Worm (Caenorhabditis elegans) whole organism, young adult: ENCODE measurements around the gene Y66D12A.19.

Experiments
- B0261.1 ChIP-seq: sonication (generic microtip); optimal IDR thresholded peaks from 2 replicates; lab custom pipeline; 2016; ENCODE audit warnings: mild to moderate bottlenecking, missing genetic modification characterization, moderate library complexity, missing compliant biosample characterization
- B0336.3 ChIP-seq: fragments of 200-800 bp; sonication (Bioruptor generic); IDR thresholded peaks from 2 replicates; pipeline ENCODE4 v1.3.6; 2022; ENCODE audit warnings: missing genetic modification characterization, missing compliant biosample characterization
- F52B5.7 ChIP-seq: sonication (generic microtip); optimal IDR thresholded peaks from 2 replicates; lab custom pipeline; 2016; ENCODE audit warnings: mild to moderate bottlenecking, missing genetic modification characterization, missing compliant biosample characterization
- F57A8.1 ChIP-seq: fragments of 200-800 bp; sonication (Bioruptor generic); optimal IDR thresholded peaks from 2 replicates; lab custom pipeline; 2018; ENCODE audit warnings: mild to moderate bottlenecking, missing genetic modification characterization, moderate library complexity, missing compliant biosample characterization
- Y53F4B.3 ChIP-seq: fragments of 200-800 bp; sonication (Bioruptor generic); IDR thresholded peaks from 2 replicates; pipeline ENCODE4 v1.3.6; 2022; ENCODE audit warnings: missing genetic modification reagents, missing genetic modification characterization, missing compliant biosample characterization
- Y95B8A.8 ChIP-seq: fragments of 200-800 bp; sonication (Bioruptor generic); IDR thresholded peaks from 2 replicates; pipeline ENCODE4 v1.3.6; 2022; ENCODE audit warnings: missing genetic modification reagents, missing genetic modification characterization, missing compliant biosample characterization
- akir-1 ChIP-seq: fragments of 200-800 bp; sonication (Bioruptor generic); optimal IDR thresholded peaks from 2 replicates; lab custom pipeline; 2018; ENCODE audit warnings: mild to moderate bottlenecking, missing genetic modification characterization, moderate library complexity, missing compliant biosample characterization
- aptf-2 ChIP-seq: fragments of 200-800 bp; sonication (Bioruptor generic); conservative IDR thresholded peaks from 2 replicates; pipeline ENCODE4 v1.3.6; 2022; ENCODE audit warnings: missing genetic modification reagents, missing genetic modification characterization, missing compliant biosample characterization
- aptf-3 ChIP-seq: fragments of 200-800 bp; sonication (Bioruptor generic); IDR thresholded peaks from 2 replicates; pipeline ENCODE4 v1.3.6; 2022; ENCODE audit warnings: missing genetic modification characterization, missing compliant biosample characterization
- atf-7 ChIP-seq: sonication (generic microtip); optimal IDR thresholded peaks from 2 replicates; lab custom pipeline; 2017; ENCODE audit warnings: mild to moderate bottlenecking, missing genetic modification characterization, missing compliant biosample characterization
- attf-5 ChIP-seq: fragments of 200-800 bp; sonication (Bioruptor generic); optimal IDR thresholded peaks from 2 replicates; lab custom pipeline; 2018; ENCODE audit warnings: mild to moderate bottlenecking, missing genetic modification characterization, missing compliant biosample characterization
- bed-1 ChIP-seq: fragments of 200-800 bp; sonication (Bioruptor generic); IDR thresholded peaks from 2 replicates; pipeline ENCODE4 v1.3.6; 2022; ENCODE audit warnings: missing genetic modification reagents, missing genetic modification characterization, missing compliant biosample characterization
- cebp-1 ChIP-seq, 2 experiments: fragments of 200-800 bp in 1 of 2; sonication (Bioruptor generic) in 1 of 2; sonication (generic microtip) in 1 of 2; IDR thresholded peaks in 1 of 2; optimal IDR thresholded peaks in 1 of 2; 2 replicates each; pipeline versions ENCODE4 v1.3.6 to Lab custom; 2017 to 2022; ENCODE audit warnings: missing compliant biosample characterization in 2 of 2, missing genetic modification characterization in 2 of 2, mild to moderate bottlenecking in 1 of 2, missing genetic modification reagents in 1 of 2, moderate library complexity in 1 of 2
- ceh-27 ChIP-seq: fragments of 200-800 bp; sonication (Bioruptor generic); optimal IDR thresholded peaks from 2 replicates; lab custom pipeline; 2018; ENCODE audit warnings: mild to moderate bottlenecking, missing genetic modification characterization, moderate library complexity, missing compliant biosample characterization
- ceh-58 ChIP-seq: fragments of 200-800 bp; sonication (Bioruptor generic); IDR thresholded peaks from 2 replicates; pipeline ENCODE4 v1.3.6; 2022; ENCODE audit warnings: missing genetic modification characterization, missing compliant biosample characterization
- ceh-79 ChIP-seq: sonication (generic microtip); optimal IDR thresholded peaks from 2 replicates; lab custom pipeline; 2017; ENCODE audit warnings: mild to moderate bottlenecking, missing genetic modification characterization, missing compliant biosample characterization
- ceh-91 ChIP-seq: fragments of 200-800 bp; sonication (Bioruptor generic); IDR thresholded peaks from 2 replicates; pipeline ENCODE4 v1.3.6; 2022; ENCODE audit warnings: missing genetic modification reagents, missing genetic modification characterization, missing compliant biosample characterization
- chd-7 ChIP-seq: sonication (generic microtip); optimal IDR thresholded peaks from 2 replicates; lab custom pipeline; 2016; ENCODE audit warnings: mild to moderate bottlenecking, missing genetic modification characterization, moderate library complexity, missing compliant biosample characterization
- die-1 ChIP-seq: sonication (generic microtip); optimal IDR thresholded peaks from 2 replicates; lab custom pipeline; 2016; ENCODE audit warnings: missing genotype, mild to moderate bottlenecking, missing genetic modification characterization, missing compliant biosample characterization
- dox-1 ChIP-seq: fragments of 200-800 bp; sonication (Bioruptor generic); IDR thresholded peaks from 2 replicates; pipeline ENCODE4 v1.3.6; 2022; ENCODE audit warnings: missing genetic modification reagents, missing genetic modification characterization, missing compliant biosample characterization
- dpff-1 ChIP-seq: sonication (generic microtip); optimal IDR thresholded peaks from 2 replicates; lab custom pipeline; 2017; ENCODE audit warnings: mild to moderate bottlenecking, missing genetic modification characterization, missing compliant biosample characterization
- egl-18 ChIP-seq: fragments of 200-800 bp; sonication (Bioruptor generic); IDR thresholded peaks from 2 replicates; pipeline ENCODE4 v1.3.6; 2022; ENCODE audit warnings: missing genetic modification reagents, missing genetic modification characterization, missing compliant biosample characterization
- egl-44 ChIP-seq: fragments of 200-800 bp; sonication (Bioruptor generic); IDR thresholded peaks from 2 replicates; pipeline ENCODE4 v1.3.6; 2022; ENCODE audit warnings: missing genetic modification reagents, missing genetic modification characterization, missing compliant biosample characterization
- egrh-3 ChIP-seq: fragments of 200-800 bp; sonication (Bioruptor generic); IDR thresholded peaks from 2 replicates; pipeline ENCODE4 v1.3.6; 2022; ENCODE audit warnings: missing genetic modification reagents, missing genetic modification characterization, missing compliant biosample characterization
- ekl-4 ChIP-seq: fragments of 200-800 bp; sonication (Bioruptor generic); IDR thresholded peaks from 2 replicates; pipeline ENCODE4 v1.3.6; 2022; ENCODE audit warnings: missing genetic modification reagents, missing genetic modification characterization, missing compliant biosample characterization
- him-1 ChIP-seq: sonication (generic microtip); optimal IDR thresholded peaks from 2 replicates; lab custom pipeline; 2016; ENCODE audit warnings: missing genotype, missing genetic modification reagents, missing genetic modification characterization, missing compliant biosample characterization
- hlh-12 ChIP-seq: sonication (generic microtip); optimal IDR thresholded peaks from 2 replicates; lab custom pipeline; 2016; ENCODE audit warnings: missing genetic modification characterization, missing compliant biosample characterization
- hmg-1.2 ChIP-seq: fragments of 200-800 bp; sonication (Bioruptor generic); IDR thresholded peaks from 2 replicates; pipeline ENCODE4 v1.3.6; 2022; ENCODE audit warnings: missing genetic modification reagents, missing genetic modification characterization, missing compliant biosample characterization
- hsf-1 ChIP-seq: fragments of 200-800 bp; sonication (Bioruptor generic); IDR thresholded peaks from 2 replicates; pipeline ENCODE4 v1.3.6; 2022; ENCODE audit warnings: missing genetic modification reagents, missing genetic modification characterization, missing compliant biosample characterization
- let-526 ChIP-seq: fragments of 200-800 bp; sonication (Bioruptor generic); IDR thresholded peaks from 2 replicates; pipeline ENCODE4 v1.3.6; 2022; ENCODE audit warnings: missing genetic modification reagents, missing genetic modification characterization, missing compliant biosample characterization
- let-607 ChIP-seq, 2 experiments: fragments of 200-800 bp in 1 of 2; sonication (Bioruptor generic) in 1 of 2; sonication (generic microtip) in 1 of 2; optimal IDR thresholded peaks; 2 replicates each; lab custom pipeline; 2016 to 2018; ENCODE audit warnings: mild to moderate bottlenecking in 2 of 2, missing compliant biosample characterization in 2 of 2, missing genetic modification characterization in 2 of 2, moderate library complexity in 2 of 2, missing genotype in 1 of 2
- lin-26 ChIP-seq: fragments of 200-800 bp; sonication (Bioruptor generic); IDR thresholded peaks from 2 replicates; pipeline ENCODE4 v1.3.6; 2022; ENCODE audit warnings: missing genetic modification reagents, missing genetic modification characterization, missing compliant biosample characterization
- lin-40 ChIP-seq: sonication (generic microtip); optimal IDR thresholded peaks from 2 replicates; lab custom pipeline; 2016; ENCODE audit warnings: missing genetic modification characterization, mild to moderate bottlenecking, missing compliant biosample characterization, missing genotype, missing genetic modification reagents
- lin-54 ChIP-seq: fragments of 200-800 bp; sonication (Bioruptor generic); optimal IDR thresholded peaks from 2 replicates; lab custom pipeline; 2018; ENCODE audit warnings: mild to moderate bottlenecking, missing genetic modification characterization, missing compliant biosample characterization
- madf-3 ChIP-seq: fragments of 200-800 bp; sonication (Bioruptor generic); IDR thresholded peaks from 2 replicates; pipeline ENCODE4 v1.3.6; 2022; ENCODE audit warnings: missing genetic modification reagents, missing genetic modification characterization, missing compliant biosample characterization
- madf-6 ChIP-seq: fragments of 200-800 bp; sonication (Bioruptor generic); IDR thresholded peaks from 2 replicates; pipeline ENCODE4 v1.3.6; 2022; ENCODE audit warnings: missing genetic modification reagents, missing genetic modification characterization, missing compliant biosample characterization
- mcd-1 ChIP-seq: fragments of 200-800 bp; sonication (Bioruptor generic); IDR thresholded peaks from 2 replicates; pipeline ENCODE4 v1.3.6; 2022; ENCODE audit warnings: missing genetic modification reagents, missing genetic modification characterization, missing compliant biosample characterization
- mes-4 ChIP-seq: sonication (generic microtip); optimal IDR thresholded peaks from 2 replicates; lab custom pipeline; 2016; ENCODE audit warnings: missing genotype, missing genetic modification characterization, missing compliant biosample characterization
- nfya-1 ChIP-seq: sonication (generic microtip); optimal IDR thresholded peaks from 2 replicates; lab custom pipeline; 2017; ENCODE audit warnings: antibody characterized with exemption, missing compliant biosample characterization, missing genetic modification characterization, borderline replicate concordance; ENCODE audit not compliant: insufficient read depth
- nhr-179 ChIP-seq: sonication (generic microtip); optimal IDR thresholded peaks from 2 replicates; lab custom pipeline; 2016; ENCODE audit warnings: mild to moderate bottlenecking, missing genetic modification characterization, missing compliant biosample characterization
- pbrm-1 ChIP-seq: fragments of 200-800 bp; sonication (Bioruptor generic); IDR thresholded peaks from 2 replicates; pipeline ENCODE4 v1.3.6; 2022; ENCODE audit warnings: missing genetic modification reagents, missing genetic modification characterization, missing compliant biosample characterization
- rcor-1 ChIP-seq: fragments of 200-800 bp; sonication (Bioruptor generic); IDR thresholded peaks from 2 replicates; pipeline ENCODE4 v1.3.6; 2022; ENCODE audit warnings: missing genetic modification reagents, missing genetic modification characterization, missing compliant biosample characterization
- rec-8 ChIP-seq, 2 experiments: sonication (generic microtip); optimal IDR thresholded peaks; 2 replicates each; lab custom pipeline; 2016; ENCODE audit warnings: mild to moderate bottlenecking in 2 of 2, missing genetic modification characterization in 2 of 2, missing genetic modification reagents in 2 of 2, missing genotype in 2 of 2, missing biosample characterization in 1 of 2, missing compliant biosample characterization in 1 of 2, moderate library complexity in 1 of 2
- rpc-1 ChIP-seq, 2 experiments: fragments of 150-350 bp in 1 of 2; sonication (generic microtip) in 1 of 2; optimal IDR thresholded peaks; 2 replicates each; lab custom pipeline; 2014 to 2018; ENCODE audit warnings: missing biosample characterization in 1 of 2, missing genetic modification characterization in 1 of 2, missing genetic modification reagents in 1 of 2, missing genotype in 1 of 2
- somi-1 ChIP-seq: fragments of 200-800 bp; sonication (Bioruptor generic); optimal IDR thresholded peaks from 2 replicates; lab custom pipeline; 2018; ENCODE audit warnings: mild to moderate bottlenecking, missing genetic modification characterization, missing compliant biosample characterization
- tlf-1 ChIP-seq: fragments of 200-800 bp; sonication (Bioruptor generic); optimal IDR thresholded peaks from 2 replicates; lab custom pipeline; 2018; ENCODE audit warnings: mild to moderate bottlenecking, missing genetic modification characterization, missing compliant biosample characterization
- zfh-2 ChIP-seq: fragments of 200-800 bp; sonication (Bioruptor generic); conservative IDR thresholded peaks from 2 replicates; pipeline ENCODE4 v1.3.6; 2022; ENCODE audit warnings: missing genetic modification reagents, missing genetic modification characterization, missing compliant biosample characterization
- ztf-28 ChIP-seq: fragments of 200-800 bp; sonication (Bioruptor generic); IDR thresholded peaks from 2 replicates; pipeline ENCODE4 v1.3.6; 2022; ENCODE audit warnings: missing genetic modification reagents, missing genetic modification characterization, missing compliant biosample characterization

The Y66D12A.19 gene

ce11 chrIII:11463726-11464125 is 45.2 kb upstream of the Y66D12A.19 start (continued):
- TF ChIP-seq attf-5 (GFP tag; lab: Kevin White, UChicago) (peak; percentile 33), F57A8.1 (GFP tag; lab: Kevin White, UChicago) (no peak), ztf-28 (GFP tag; lab: Robert Waterston, UW) (no peak), rec-8 (tag; optimal IDR thresholded peaks at IDR 0.05; lab: Kevin White, UChicago) (no peak), chd-7 (peak; percentile 49), let-607 (tag; optimal IDR thresholded peaks at IDR 0.05; lab: Kevin White, UChicago) (peak in 1 of 2 experiments; percentile 57), lin-26 (GFP tag; lab: Robert Waterston, UW) (peak; percentile 59; the same call in 1 of the 2 replicates), F52B5.7 (tag; lab: Kevin White, UChicago) (peak; percentile 46), akir-1 (no peak), ceh-58 (no peak), mes-4 (tag; lab: Kevin White, UChicago) (no peak), dox-1 (GFP tag; lab: Robert Waterston, UW) (peak; percentile 81), rpc-1 (optimal IDR thresholded peaks at IDR 0.05; lab: Kevin White, UChicago) (no peak), rpc-1 (tag; optimal IDR thresholded peaks at IDR 0.05; lab: Kevin White, UChicago) (no peak), B0336.3 (peak; percentile 80), Y95B8A.8 (GFP tag; lab: Robert Waterston, UW) (no peak), die-1 (tag; lab: Kevin White, UChicago) (peak; percentile 14), pbrm-1 (GFP tag; lab: Robert Waterston, UW) (peak; percentile 66), ekl-4 (no peak), Y53F4B.3 (no peak), egrh-3 (GFP tag; lab: Robert Waterston, UW) (peak; percentile 84), bed-1 (GFP tag; lab: Robert Waterston, UW) (no peak), let-526 (GFP tag; lab: Robert Waterston, UW) (no peak), hsf-1 (no peak), aptf-2 (GFP tag; lab: Robert Waterston, UW) (no peak), lin-40 (tag; lab: Kevin White, UChicago) (peak; percentile 62), rcor-1 (GFP tag; lab: Robert Waterston, UW) (peak; percentile 26; the same call in 1 of the 2 replicates), dpff-1 (no peak), aptf-3 (GFP tag; lab: Robert Waterston, UW) (no peak), cebp-1 (GFP tag; IDR thresholded peaks at IDR 0.05; lab: Robert Waterston, UW) (no peak), cebp-1 (tag; optimal IDR thresholded peaks at IDR 0.05; lab: Kevin White, UChicago) (peak; percentile 54), nfya-1 (tag; lab: Kevin White, UChicago) (no peak), zfh-2 (GFP tag; lab: Robert Waterston, UW) (peak; percentile 97), B0261.1 (tag; lab: Kevin White, UChicago) (no peak), hmg-1.2 (peak; percentile 73), nhr-179 (no peak), mcd-1 (GFP tag; lab: Robert Waterston, UW) (peak; percentile 68), madf-6 (GFP tag; lab: Robert Waterston, UW) (no peak), ceh-79 (peak; percentile 59), tlf-1 (GFP tag; lab: Kevin White, UChicago) (peak; percentile 23), ceh-91 (no peak), madf-3 (no peak), egl-44 (GFP tag; lab: Robert Waterston, UW) (no peak), somi-1 (GFP tag; lab: Kevin White, UChicago) (no peak), egl-18 (no peak), ceh-27 (peak; percentile 32), atf-7 (peak; percentile 27), lin-54 (peak; percentile 18), him-1 (tag; lab: Kevin White, UChicago) (no peak), hlh-12 (tag; lab: Kevin White, UChicago) (no peak)
